Fruit fly (Drosophila melanogaster): Measurements from ENCODE around the gene pn.

The pn gene

DNA sequence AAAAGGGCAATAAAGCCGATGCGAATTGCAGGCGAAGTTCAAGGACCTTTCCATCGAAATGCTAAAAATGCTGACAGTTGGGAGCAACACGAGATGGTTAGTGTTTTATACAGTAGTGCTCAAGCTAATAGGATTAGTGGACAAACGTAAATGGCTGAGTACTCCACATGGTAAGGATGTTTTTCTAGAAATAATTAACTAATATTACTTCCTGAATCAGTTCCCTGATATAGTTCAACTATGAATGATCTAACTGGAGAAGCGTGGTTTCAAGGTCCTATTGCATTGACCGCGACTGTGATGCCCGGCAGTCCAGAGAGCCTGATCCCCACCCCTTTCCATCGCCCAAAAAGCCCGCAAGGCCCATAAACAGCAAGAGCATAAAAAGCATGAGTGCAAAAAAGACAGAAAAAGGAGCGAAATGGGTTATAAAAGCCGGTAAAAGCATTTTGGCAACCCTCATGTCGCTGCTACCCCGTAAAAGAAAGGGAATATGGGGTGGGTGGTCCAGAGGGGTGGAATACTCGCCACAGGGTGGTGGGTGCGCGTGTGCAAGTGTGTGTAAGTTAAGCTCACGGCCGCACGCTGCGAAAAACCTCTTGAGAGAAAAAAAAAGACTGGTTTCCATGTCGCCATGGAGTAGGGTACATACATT, 46.7 kb upstream of the pn start (continued):
- TF ChIP-seq croc (GFP tag; conservative IDR thresholded peaks at IDR 0.05) (peak; percentile 68), NFAT (GFP tag; IDR thresholded peaks at IDR 0.05) (no peak), CG10959 (GFP tag; IDR thresholded peaks at IDR 0.05) (no peak), CG9817 (tag; optimal IDR thresholded peaks at IDR 0.05) (peak; percentile 56), Ada2b (GFP tag; IDR thresholded peaks at IDR 0.05) (peak; percentile 43; the same call in 1 of the 2 replicates), CG17612 (GFP tag; IDR thresholded peaks at IDR 0.05) (no peak), fd64A (GFP tag; optimal IDR thresholded peaks at IDR 0.05) (peak; percentile 36), CG9437 (GFP tag; optimal IDR thresholded peaks at IDR 0.05) (peak; percentile 25), CG32767 (GFP tag; IDR thresholded peaks at IDR 0.05) (peak; percentile 50; the same call in 1 of the 2 replicates), bbx (GFP tag; IDR thresholded peaks at IDR 0.05; ENCODE audit: partially characterized antibody) (no peak), Mad (GFP tag; optimal IDR thresholded peaks at IDR 0.05) (peak; percentile 51), CG2129 (GFP tag; IDR thresholded peaks at IDR 0.05; ENCODE audit: partially characterized antibody) (no peak), CG15073 (GFP tag; optimal IDR thresholded peaks at IDR 0.05) (peak; percentile 51), kay (GFP tag; optimal IDR thresholded peaks at IDR 0.05) (peak; percentile 12), Hand (GFP tag; optimal IDR thresholded peaks at IDR 0.05) (peak; percentile 38), schlank (tag; optimal IDR thresholded peaks at IDR 0.05) (no peak), CG9876 (GFP tag; optimal IDR thresholded peaks at IDR 0.05) (no peak), repo (GFP tag; optimal IDR thresholded peaks at IDR 0.05) (peak; percentile 33), NC2α (GFP tag; optimal IDR thresholded peaks at IDR 0.05) (peak; percentile 27), Atf3 (GFP tag; optimal IDR thresholded peaks at IDR 0.05) (peak; percentile 12), CG13775 (GFP tag; optimal IDR thresholded peaks at IDR 0.05) (peak; percentile 30), toy (GFP tag; IDR thresholded peaks at IDR 0.05) (no peak), az2 (GFP tag; optimal IDR thresholded peaks at IDR 0.05) (peak; percentile 65), Hmr (GFP tag; optimal IDR thresholded peaks at IDR 0.05) (peak; percentile 57), cad (GFP tag; optimal IDR thresholded peaks at IDR 0.05) (no peak), dimm (GFP tag; IDR thresholded peaks at IDR 0.05) (0 out of 2 replicates have a peak, but pooled peaks have one; percentile 6), CG43689 (GFP tag; IDR thresholded peaks at IDR 0.05) (no peak), Fer3 (tag; optimal IDR thresholded peaks at IDR 0.05) (peak; percentile 61), oc (tag; optimal IDR thresholded peaks at IDR 0.05) (peak; percentile 6), maf-S (GFP tag; optimal IDR thresholded peaks at IDR 0.05) (peak; percentile 7), rib (GFP tag; IDR thresholded peaks at IDR 0.05) (no peak), Pdp1 (GFP tag; optimal IDR thresholded peaks at IDR 0.05) (peak; percentile 47 to 65), Lpt (GFP tag; optimal IDR thresholded peaks at IDR 0.05) (no peak), CG10654 (GFP tag; optimal IDR thresholded peaks at IDR 0.05) (peak; percentile 16), CG30403 (GFP tag; optimal IDR thresholded peaks at IDR 0.05) (peak; percentile 69), gcm (GFP tag; optimal IDR thresholded peaks at IDR 0.05) (peak; percentile 49), Asciz (GFP tag; optimal IDR thresholded peaks at IDR 0.05) (peak; percentile 21), CG8290 (GFP tag; optimal IDR thresholded peaks at IDR 0.05) (peak; percentile 7), CG8290 (tag; optimal IDR thresholded peaks at IDR 0.05) (peak in 1 of 2 experiments; percentile 78), mirr (GFP tag; optimal IDR thresholded peaks at IDR 0.05) (no peak), Dip2 (GFP tag; IDR thresholded peaks at IDR 0.05) (no peak), prd (optimal IDR thresholded peaks at IDR 0.05) (no peak), prd (GFP tag; IDR thresholded peaks at IDR 0.05) (peak; percentile 78), CG34376 (GFP tag; optimal IDR thresholded peaks at IDR 0.05) (no peak), otp (GFP tag; IDR thresholded peaks at IDR 0.05) (peak; percentile 49; the same call in 1 of the 3 replicates), en (GFP tag; optimal IDR thresholded peaks at IDR 0.05) (peak; percentile 11), Hsf (GFP tag; optimal IDR thresholded peaks at IDR 0.05) (peak; percentile 65), CHES-1-like (GFP tag; optimal IDR thresholded peaks at IDR 0.05) (peak; percentile 46), D19A (tag; optimal IDR thresholded peaks at IDR 0.05) (peak; percentile 68), fd3F (GFP tag; optimal IDR thresholded peaks at IDR 0.05) (peak; percentile 25), CG6765 (GFP tag; optimal IDR thresholded peaks at IDR 0.05) (peak; percentile 50)
